Fruit fly (Drosophila melanogaster): ENCODE results near the gene DPCoAC.
A peak's percentile ranks its signal among the peaks of the same experiment; 100 is the strongest.

Gene DPCoAC

dm6 chr3R:20552093-20552492 is 5.4 kb downstream of the DPCoAC start, which contains the start of gene Stat92E:
TSS of gene Stat92E (minus strand) at chr3R:20552311.
- TF ChIP-seq cic (GFP tag; optimal IDR thresholded peaks at IDR 0.05), result no peak
- peak; percentile 21 for TF ChIP-seq kay (GFP tag; ENCODE audit: borderline replicate concordance)
- TF ChIP-seq tj (GFP tag; optimal IDR thresholded peaks at IDR 0.05), result peak; percentile 24
- no peak for TF ChIP-seq CG11617 (GFP tag; optimal IDR thresholded peaks at IDR 0.05)

DNA sequence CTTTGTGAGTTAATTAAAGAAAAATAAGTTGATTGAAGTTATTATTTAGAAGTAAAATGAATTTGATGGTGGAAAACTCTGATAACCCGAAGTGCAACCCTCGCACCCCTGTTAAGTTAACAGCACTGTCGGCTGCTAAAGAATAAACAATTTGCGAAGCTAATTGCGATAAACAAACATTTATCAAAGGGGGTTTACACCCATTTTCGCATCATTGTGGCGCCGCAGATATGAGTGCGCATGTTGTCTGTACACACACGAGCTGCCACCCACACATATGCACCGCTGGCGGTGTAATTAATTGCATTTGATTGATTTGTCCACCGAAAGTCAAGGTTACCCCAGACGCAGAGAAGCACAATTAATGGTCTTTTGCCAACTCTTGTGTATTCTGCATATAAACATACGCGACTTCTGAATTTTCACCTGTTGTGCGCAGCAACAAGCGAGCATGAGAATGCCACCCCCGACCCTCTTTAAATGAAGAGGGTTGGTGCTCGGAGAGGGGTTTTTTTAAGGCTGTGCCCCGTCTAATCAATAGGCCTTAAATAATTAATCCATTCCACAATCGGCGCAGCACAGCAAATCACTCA is 5.9 kb downstream of the DPCoAC start:
- no peak for TF ChIP-seq cic (GFP tag; optimal IDR thresholded peaks at IDR 0.05)
- peak; percentile 15 for TF ChIP-seq CG12768 (GFP tag; optimal IDR thresholded peaks at IDR 0.05)
- TF ChIP-seq Crg-1 (GFP tag; optimal IDR thresholded peaks at IDR 0.05), result no peak
- TF ChIP-seq tj (GFP tag; optimal IDR thresholded peaks at IDR 0.05), result no peak

dm6 chr3R:20550632-20551486 is 6.6 kb downstream of the DPCoAC start:
- no peak for TF ChIP-seq CG1620 (GFP tag; optimal IDR thresholded peaks at IDR 0.05)
- peak; percentile 17 for TF ChIP-seq CG14711 (tag; optimal IDR thresholded peaks at IDR 0.05)
- TF ChIP-seq CG33017 (tag; optimal IDR thresholded peaks at IDR 0.05), result peak; percentile 36
- TF ChIP-seq CG7045 (GFP tag; optimal IDR thresholded peaks at IDR 0.05), result peak; percentile 52
- TF ChIP-seq CG7101 (tag; optimal IDR thresholded peaks at IDR 0.05), result peak; percentile 75
- no peak for TF ChIP-seq CG5204 (GFP tag; optimal IDR thresholded peaks at IDR 0.05)
- TF ChIP-seq pad (GFP tag; optimal IDR thresholded peaks at IDR 0.05), result peak; percentile 12
- TF ChIP-seq bab1 (GFP tag; optimal IDR thresholded peaks at IDR 0.05), result peak; percentile 36
- peak; percentile 87 for TF ChIP-seq Crg-1 (GFP tag; optimal IDR thresholded peaks at IDR 0.05)
- peak; percentile 72 for TF ChIP-seq ovo (GFP tag; optimal IDR thresholded peaks at IDR 0.05)
- TF ChIP-seq tj (GFP tag; optimal IDR thresholded peaks at IDR 0.05), result no peak
- peak; percentile 84 for TF ChIP-seq Mnt (GFP tag; optimal IDR thresholded peaks at IDR 0.05)
- no peak for TF ChIP-seq CG11617 (GFP tag; optimal IDR thresholded peaks at IDR 0.05)
- TF ChIP-seq Clk (GFP tag; optimal IDR thresholded peaks at IDR 0.05), result peak; percentile 23
- TF ChIP-seq Hr96 (GFP tag; optimal IDR thresholded peaks at IDR 0.05), result peak; percentile 64
- no peak for TF ChIP-seq toe (GFP tag; optimal IDR thresholded peaks at IDR 0.05)
- peak; percentile 73 for TF ChIP-seq kay (GFP tag; ENCODE audit: borderline replicate concordance)
- no peak for TF ChIP-seq cnc (optimal IDR thresholded peaks at IDR 0.05)
- TF ChIP-seq cic (GFP tag; optimal IDR thresholded peaks at IDR 0.05), result peak; percentile 73
- TF ChIP-seq CG12768 (GFP tag; optimal IDR thresholded peaks at IDR 0.05), result peak; percentile 90

- no peak for TF ChIP-seq cnc (optimal IDR thresholded peaks at IDR 0.05)
- no peak for TF ChIP-seq Crg-1 (GFP tag; optimal IDR thresholded peaks at IDR 0.05)
- TF ChIP-seq tj (GFP tag; optimal IDR thresholded peaks at IDR 0.05), result peak; percentile 97
- peak; percentile 79 for TF ChIP-seq CG1620 (GFP tag; optimal IDR thresholded peaks at IDR 0.05)
- TF ChIP-seq CG14711 (tag; optimal IDR thresholded peaks at IDR 0.05), result peak; percentile 86
- TF ChIP-seq CG7101 (tag; optimal IDR thresholded peaks at IDR 0.05), result peak; percentile 86
- peak; percentile 90 for TF ChIP-seq CG11617 (GFP tag; optimal IDR thresholded peaks at IDR 0.05)
- peak; percentile 80 for TF ChIP-seq pad (GFP tag; optimal IDR thresholded peaks at IDR 0.05)
- peak; percentile 44 for TF ChIP-seq Hr96 (GFP tag; optimal IDR thresholded peaks at IDR 0.05)
- peak; percentile 65 for TF ChIP-seq kay (GFP tag; ENCODE audit: borderline replicate concordance)
- TF ChIP-seq CG5204 (GFP tag; optimal IDR thresholded peaks at IDR 0.05), result peak; percentile 77
- peak; percentile 75 for TF ChIP-seq cic (GFP tag; optimal IDR thresholded peaks at IDR 0.05)
- TF ChIP-seq toe (GFP tag; optimal IDR thresholded peaks at IDR 0.05), result peak; percentile 63
- TF ChIP-seq ovo (GFP tag; optimal IDR thresholded peaks at IDR 0.05), result peak; percentile 20
- peak; percentile 87 for TF ChIP-seq CG7045 (GFP tag; optimal IDR thresholded peaks at IDR 0.05)
- TF ChIP-seq bab1 (GFP tag; optimal IDR thresholded peaks at IDR 0.05), result peak; percentile 85
- peak; percentile 91 for TF ChIP-seq CG33017 (tag; optimal IDR thresholded peaks at IDR 0.05)
- peak; percentile 77 for TF ChIP-seq Mnt (GFP tag; optimal IDR thresholded peaks at IDR 0.05)
- peak; percentile 85 for TF ChIP-seq CG12768 (GFP tag; optimal IDR thresholded peaks at IDR 0.05)
- TF ChIP-seq Clk (GFP tag; optimal IDR thresholded peaks at IDR 0.05), result peak; percentile 78
These were observed 7.4 kb downstream of the DPCoAC start for dm6 chr3R:20549855-20550603.

- TF ChIP-seq tj (GFP tag; optimal IDR thresholded peaks at IDR 0.05) (no peak), CG14711 (tag; optimal IDR thresholded peaks at IDR 0.05) (no peak), CG11617 (GFP tag; optimal IDR thresholded peaks at IDR 0.05) (no peak), CG5204 (GFP tag; optimal IDR thresholded peaks at IDR 0.05) (no peak), CG7101 (tag; optimal IDR thresholded peaks at IDR 0.05) (peak; percentile 24), Hr96 (GFP tag; optimal IDR thresholded peaks at IDR 0.05) (no peak), Crg-1 (GFP tag; optimal IDR thresholded peaks at IDR 0.05) (no peak), pad (GFP tag; optimal IDR thresholded peaks at IDR 0.05) (peak; percentile 7), Clk (GFP tag; optimal IDR thresholded peaks at IDR 0.05) (peak; percentile 63), bab1 (GFP tag; optimal IDR thresholded peaks at IDR 0.05) (no peak), toe (GFP tag; optimal IDR thresholded peaks at IDR 0.05) (peak; percentile 36), CG7045 (GFP tag; optimal IDR thresholded peaks at IDR 0.05) (peak; percentile 60), cic (GFP tag; optimal IDR thresholded peaks at IDR 0.05) (peak; percentile 92), CG12768 (GFP tag; optimal IDR thresholded peaks at IDR 0.05) (peak; percentile 63), ovo (GFP tag; optimal IDR thresholded peaks at IDR 0.05) (peak; percentile 29), CG33017 (tag; optimal IDR thresholded peaks at IDR 0.05) (peak; percentile 60), Mnt (GFP tag; optimal IDR thresholded peaks at IDR 0.05) (peak; percentile 71), kay (GFP tag; ENCODE audit: borderline replicate concordance) (peak; percentile 64), CG1620 (GFP tag; optimal IDR thresholded peaks at IDR 0.05) (no peak), cnc (optimal IDR thresholded peaks at IDR 0.05) (no peak)
These were observed 8.2 kb downstream of the DPCoAC start for dm6 chr3R:20549017-20549854.
